Fruit fly (Drosophila melanogaster) whole organism, prepupa: Measurements from ENCODE around the gene CG6689.

Experiments used
- CG10669 ChIP-seq: fragments of 200-800 bp; sonication (Bioruptor generic); optimal IDR thresholded peaks from 3 replicates; lab custom pipeline; 2018; ENCODE audit warnings: missing biosample characterization, mild to moderate bottlenecking, missing genetic modification characterization, moderate library complexity
- CG11294 ChIP-seq: fragments of 200-800 bp; sonication (Bioruptor generic); IDR thresholded peaks from 2 replicates; pipeline ENCODE4 v1.3.6; 2022; ENCODE audit warnings: missing biosample characterization, missing genetic modification characterization
- CG11762 ChIP-seq: fragments of 200-800 bp; sonication (Bioruptor generic); optimal IDR thresholded peaks from 3 replicates; lab custom pipeline; 2016; ENCODE audit warnings: missing biosample characterization, missing genetic modification characterization; ENCODE audit not compliant: insufficient read depth
- CG11902 ChIP-seq: fragments of 200-800 bp; sonication (Bioruptor generic); optimal IDR thresholded peaks from 3 replicates; lab custom pipeline; 2016; ENCODE audit warnings: missing biosample characterization, missing genetic modification characterization
- CG15336 ChIP-seq: fragments of 200-800 bp; sonication (Bioruptor generic); IDR thresholded peaks from 2 replicates; pipeline ENCODE4 v1.3.6; 2022; ENCODE audit warnings: missing biosample characterization, missing genetic modification characterization
- CG1621 ChIP-seq: fragments of 200-800 bp; sonication (Bioruptor generic); optimal IDR thresholded peaks from 3 replicates; lab custom pipeline; 2018; ENCODE audit warnings: missing biosample characterization, mild to moderate bottlenecking, missing genetic modification characterization
- CG16779 ChIP-seq: fragments of 200-800 bp; sonication (Bioruptor generic); optimal IDR thresholded peaks from 3 replicates; lab custom pipeline; 2017; ENCODE audit warnings: missing biosample characterization, mild to moderate bottlenecking, missing genetic modification characterization
- CG3032 ChIP-seq: fragments of 200-800 bp; optimal IDR thresholded peaks from 2 replicates; lab custom pipeline; 2019; ENCODE audit warnings: missing biosample characterization, mild to moderate bottlenecking, missing genetic modification characterization, moderate library complexity
- CG32006 ChIP-seq: fragments of 200-800 bp; sonication (Bioruptor generic); optimal IDR thresholded peaks from 3 replicates; lab custom pipeline; 2017; ENCODE audit warnings: missing biosample characterization, mild to moderate bottlenecking, missing genetic modification characterization
- CG34406 ChIP-seq: fragments of 200-800 bp; sonication (Bioruptor generic); optimal IDR thresholded peaks from 3 replicates; lab custom pipeline; 2016; ENCODE audit warnings: missing biosample characterization, missing genetic modification characterization
- CG3919 ChIP-seq: fragments of 200-800 bp; sonication (Bioruptor generic); optimal IDR thresholded peaks from 3 replicates; lab custom pipeline; 2016; ENCODE audit warnings: missing biosample characterization, missing genetic modification characterization
- CG4318 ChIP-seq: fragments of 200-800 bp; sonication (Bioruptor generic); optimal IDR thresholded peaks from 3 replicates; lab custom pipeline; 2017; ENCODE audit warnings: missing biosample characterization, mild to moderate bottlenecking, missing genetic modification characterization
- CG6163 ChIP-seq: fragments of 200-800 bp; sonication (Bioruptor generic); IDR thresholded peaks from 3 replicates; pipeline ENCODE4 v1.3.6; 2022; ENCODE audit warnings: missing biosample characterization, missing genetic modification characterization
- CG6276 ChIP-seq: fragments of 200-800 bp; sonication (Bioruptor generic); optimal IDR thresholded peaks from 2 replicates; lab custom pipeline; 2017; ENCODE audit warnings: missing biosample characterization, mild to moderate bottlenecking, missing genetic modification characterization
- CG6854 ChIP-seq: fragments of 200-800 bp; sonication (Bioruptor generic); optimal IDR thresholded peaks from 2 replicates; lab custom pipeline; 2017; ENCODE audit warnings: missing biosample characterization, mild to moderate bottlenecking, missing genetic modification characterization
- CG7368 ChIP-seq: fragments of 200-800 bp; sonication (Bioruptor generic); optimal IDR thresholded peaks from 3 replicates; lab custom pipeline; 2016; ENCODE audit warnings: missing biosample characterization, missing genetic modification characterization
- CG8119 ChIP-seq: fragments of 200-800 bp; sonication (Bioruptor generic); IDR thresholded peaks from 3 replicates; pipeline ENCODE4 v1.3.6; 2022; ENCODE audit warnings: missing biosample characterization, missing genetic modification characterization
- CG8319 ChIP-seq: fragments of 200-800 bp; sonication (Bioruptor generic); optimal IDR thresholded peaks from 3 replicates; lab custom pipeline; 2016; ENCODE audit warnings: missing biosample characterization, missing genetic modification characterization
- CG8632 ChIP-seq: fragments of 200-800 bp; sonication (Bioruptor generic); optimal IDR thresholded peaks from 3 replicates; lab custom pipeline; 2016; ENCODE audit warnings: missing biosample characterization, missing genetic modification characterization
- CG9139 ChIP-seq: fragments of 200-800 bp; sonication (Bioruptor generic); optimal IDR thresholded peaks from 3 replicates; lab custom pipeline; 2017; ENCODE audit warnings: missing biosample characterization, mild to moderate bottlenecking, missing genetic modification characterization
- Eip75B ChIP-seq: fragments of 200-800 bp; sonication (Bioruptor generic); optimal IDR thresholded peaks from 3 replicates; lab custom pipeline; 2016; ENCODE audit warnings: missing biosample characterization, missing genetic modification characterization
- Eip93F ChIP-seq: fragments of 200-800 bp; sonication (Bioruptor generic); optimal IDR thresholded peaks from 2 replicates; lab custom pipeline; 2016; ENCODE audit warnings: missing biosample characterization, mild to moderate bottlenecking, missing genetic modification characterization
- Ets96B ChIP-seq: fragments of 200-800 bp; optimal IDR thresholded peaks from 2 replicates; lab custom pipeline; 2019; ENCODE audit warnings: missing biosample characterization, mild to moderate bottlenecking, missing genetic modification characterization, moderate library complexity
- Gug ChIP-seq: fragments of 200-800 bp; sonication (Bioruptor generic); IDR thresholded peaks from 2 replicates; pipeline ENCODE4 v1.3.6; 2022; ENCODE audit warnings: missing biosample characterization, missing genetic modification characterization
- Hr38 ChIP-seq: sonication (Bioruptor generic); optimal IDR thresholded peaks from 2 replicates; lab custom pipeline; 2016; ENCODE audit warnings: missing biosample characterization, missing genetic modification characterization
- Hr39 ChIP-seq: fragments of 200-800 bp; sonication (Bioruptor generic); optimal IDR thresholded peaks from 2 replicates; lab custom pipeline; 2016; ENCODE audit warnings: missing biosample characterization, missing genetic modification characterization
- Hr4 ChIP-seq: fragments of 200-800 bp; sonication (Bioruptor generic); optimal IDR thresholded peaks from 3 replicates; lab custom pipeline; 2016; ENCODE audit warnings: missing biosample characterization, missing genetic modification characterization
- Lpt ChIP-seq: fragments of 200-800 bp; sonication (Bioruptor generic); optimal IDR thresholded peaks from 3 replicates; lab custom pipeline; 2016; ENCODE audit warnings: missing biosample characterization, missing genetic modification characterization
- Met ChIP-seq: fragments of 200-800 bp; sonication (Bioruptor generic); optimal IDR thresholded peaks from 3 replicates; lab custom pipeline; 2016; ENCODE audit warnings: missing biosample characterization, missing genetic modification characterization
- OdsH ChIP-seq: fragments of 200-800 bp; sonication (Bioruptor generic); optimal IDR thresholded peaks from 3 replicates; lab custom pipeline; 2016; ENCODE audit warnings: missing biosample characterization, missing genetic modification characterization
- Smox ChIP-seq: fragments of 200-800 bp; sonication (Bioruptor generic); optimal IDR thresholded peaks from 3 replicates; lab custom pipeline; 2016; ENCODE audit warnings: missing biosample characterization, missing genetic modification characterization
- Sox102F ChIP-seq: fragments of 200-800 bp; sonication (Bioruptor generic); optimal IDR thresholded peaks from 2 replicates; lab custom pipeline; 2016; ENCODE audit warnings: missing biosample characterization, mild to moderate bottlenecking, missing genetic modification characterization
- Sox14 ChIP-seq: fragments of 200-800 bp; sonication (Bioruptor generic); optimal IDR thresholded peaks from 3 replicates; lab custom pipeline; 2016; ENCODE audit warnings: missing biosample characterization, missing genetic modification characterization
- Sox15 ChIP-seq: fragments of 200-800 bp; sonication (Bioruptor generic); optimal IDR thresholded peaks from 3 replicates; lab custom pipeline; 2016; ENCODE audit warnings: missing biosample characterization, missing genetic modification characterization
- achi ChIP-seq: fragments of 200-800 bp; sonication (Bioruptor generic); optimal IDR thresholded peaks from 3 replicates; lab custom pipeline; 2016; ENCODE audit warnings: missing biosample characterization, missing genetic modification characterization
- acj6 ChIP-seq: fragments of 200-800 bp; sonication (Bioruptor generic); optimal IDR thresholded peaks from 3 replicates; lab custom pipeline; 2016; ENCODE audit warnings: missing biosample characterization, missing genetic modification characterization
- cyc ChIP-seq: fragments of 200-800 bp; sonication (Bioruptor generic); optimal IDR thresholded peaks from 3 replicates; lab custom pipeline; 2016; ENCODE audit warnings: missing biosample characterization, missing genetic modification characterization
- dac ChIP-seq: fragments of 200-800 bp; sonication (Bioruptor generic); optimal IDR thresholded peaks from 2 replicates; lab custom pipeline; 2017; ENCODE audit warnings: missing biosample characterization, mild to moderate bottlenecking, missing genetic modification characterization
- dsx ChIP-seq: fragments of 200-800 bp; optimal IDR thresholded peaks from 3 replicates; lab custom pipeline; 2019; ENCODE audit warnings: missing biosample characterization, mild to moderate bottlenecking, missing genetic modification characterization, moderate library complexity; ENCODE audit not compliant: poor library complexity, severe bottlenecking
- eg ChIP-seq: fragments of 200-800 bp; sonication (Bioruptor generic); IDR thresholded peaks from 3 replicates; pipeline ENCODE4 v1.3.6; 2022; ENCODE audit warnings: missing biosample characterization, missing genetic modification characterization
- esn ChIP-seq: fragments of 200-800 bp; sonication (Bioruptor generic); optimal IDR thresholded peaks from 2 replicates; lab custom pipeline; 2016; ENCODE audit warnings: missing biosample characterization, mild to moderate bottlenecking, missing genetic modification characterization, moderate library complexity
- salr ChIP-seq, 2 experiments: fragments of 200-800 bp; sonication (Bioruptor generic); optimal IDR thresholded peaks; 3 replicates each; lab custom pipeline; 2016 to 2018; ENCODE audit warnings: missing biosample characterization in 2 of 2, missing genetic modification characterization in 2 of 2, mild to moderate bottlenecking in 1 of 2
- spab ChIP-seq: fragments of 200-800 bp; sonication (Bioruptor generic); optimal IDR thresholded peaks from 2 replicates; lab custom pipeline; 2017; ENCODE audit warnings: missing biosample characterization, mild to moderate bottlenecking, missing genetic modification characterization, missing genetic modification reagents
- ss ChIP-seq, 2 experiments: fragments of 200-800 bp; sonication (Bioruptor generic); optimal IDR thresholded peaks; 2 replicates in 1 of 2; 3 replicates in 1 of 2; lab custom pipeline; 2017 to 2018; ENCODE audit warnings: mild to moderate bottlenecking in 2 of 2, missing biosample characterization in 2 of 2, missing genetic modification characterization in 2 of 2, moderate library complexity in 1 of 2
- vri ChIP-seq: fragments of 200-800 bp; sonication (Bioruptor generic); optimal IDR thresholded peaks from 3 replicates; lab custom pipeline; 2016; ENCODE audit warnings: missing biosample characterization, mild to moderate bottlenecking, missing genetic modification characterization

CG6689 gene

DNA sequence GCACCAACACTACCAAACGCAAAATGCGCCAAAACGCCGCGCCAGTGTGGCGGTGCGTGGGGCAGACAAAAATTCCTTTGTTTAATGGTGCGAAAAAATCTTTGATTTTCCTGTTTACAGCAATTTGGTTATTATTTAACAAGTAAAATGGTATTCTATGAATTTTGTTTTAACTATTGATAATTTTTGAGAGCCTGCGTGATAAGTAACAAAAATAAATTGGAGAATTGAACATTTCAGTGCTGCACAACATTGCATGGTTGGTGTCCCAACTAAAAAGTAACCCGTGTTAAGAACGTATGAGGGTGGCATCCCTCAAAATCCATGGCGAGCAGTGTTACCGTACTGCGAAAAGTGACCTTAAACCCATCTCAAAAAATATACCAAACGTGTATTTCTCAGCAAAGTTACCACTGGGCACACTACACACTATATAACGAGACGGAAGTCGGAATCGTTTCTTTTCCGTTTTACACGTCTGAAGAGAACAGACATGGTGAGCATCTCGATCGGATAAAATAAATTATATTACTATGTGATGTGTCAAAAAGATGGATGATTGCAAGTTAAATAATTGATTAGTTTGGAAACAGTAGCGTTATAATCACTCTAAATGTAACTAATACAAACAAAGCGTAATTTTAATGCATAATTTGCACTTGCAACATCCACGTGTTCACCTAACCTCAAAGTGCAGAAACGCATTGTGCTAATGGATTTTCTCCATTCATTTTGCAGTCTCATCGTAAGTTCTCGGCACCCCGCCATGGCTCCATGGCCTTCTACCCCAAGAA lies 1.8 kb upstream of the CG6689 start, which contains the start of the genes CG6693 and RpL3 (continued):
- TF ChIP-seq Sox15 (GFP tag; lab: Kevin White, UChicago) (no peak), esn (GFP tag; lab: Kevin White, UChicago) (peak; percentile 81), Lpt (GFP tag; lab: Kevin White, UChicago) (peak; percentile 11), cyc (peak; percentile 41), vri (peak; percentile 86), Hr4 (no peak), dsx (GFP tag; lab: Kevin White, UChicago) (peak; percentile 75), OdsH (GFP tag; lab: Kevin White, UChicago) (no peak), CG6854 (GFP tag; lab: Kevin White, UChicago) (peak; percentile 93), CG11762 (GFP tag; lab: Kevin White, UChicago) (peak; percentile 51), Eip75B (GFP tag; lab: Kevin White, UChicago) (peak; percentile 83), CG7368 (peak; percentile 59), Hr39 (GFP tag; lab: Kevin White, UChicago) (peak; percentile 34), spab (GFP tag; lab: Kevin White, UChicago) (no peak), CG34406 (peak; percentile 52), CG3032 (tag; lab: Kevin White, UChicago) (peak; percentile 50), CG8632 (GFP tag; lab: Kevin White, UChicago) (peak; percentile 40), achi (peak; percentile 47), CG11294 (GFP tag; lab: Robert Waterston, UW) (no peak), Hr38 (GFP tag; lab: Kevin White, UChicago) (no peak), Ets96B (tag; lab: Kevin White, UChicago) (peak; percentile 59), CG11902 (no peak), CG4318 (no peak), CG3919 (GFP tag; lab: Kevin White, UChicago) (peak; percentile 76), Sox102F (peak; percentile 87), Eip93F (no peak), CG15336 (GFP tag; lab: Robert Waterston, UW) (peak; percentile 44; the same call in 1 of the 2 replicates), CG32006 (no peak), Smox (peak; percentile 63)

DNA sequence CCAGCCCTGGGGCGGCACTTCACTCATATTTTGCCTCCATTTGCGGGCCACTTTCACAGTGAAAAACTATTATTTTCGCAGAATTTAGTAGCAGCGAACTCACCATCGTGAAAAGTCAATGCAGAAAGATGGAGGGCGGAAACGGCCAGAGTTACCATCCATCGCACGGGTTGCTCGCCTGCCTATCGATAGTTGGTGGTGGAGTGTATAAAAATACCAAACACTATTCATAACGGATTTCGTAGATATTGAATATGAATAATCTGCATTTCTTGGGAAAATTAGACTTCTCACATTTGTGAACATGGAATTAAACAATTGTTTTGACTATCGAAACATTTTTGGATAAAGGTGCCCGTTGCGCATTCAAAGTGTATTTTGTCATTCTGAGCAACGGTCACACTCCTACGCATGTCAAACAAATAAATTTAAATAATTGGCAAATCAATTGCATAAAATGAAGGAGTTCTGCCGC lies 3.7 kb downstream of the CG6689 start, which contains the start of the genes RpS25 and CG4820:
Gene RpS25 (minus strand): TSS at position 132 of the 475 bp plus-strand sequence.
Gene CG4820 (plus strand): TSS at position 380 of the 475 bp plus-strand sequence.
- TF ChIP-seq CG1621 (tag; lab: Kevin White, UChicago) (peak; percentile 79), vri (peak; percentile 87), cyc (peak; percentile 88), CG8119 (GFP tag; lab: Robert Waterston, UW) (0 out of 3 replicates have a peak, but pooled peaks have one; percentile 42), CG3032 (tag; lab: Kevin White, UChicago) (peak; percentile 72), achi (peak; percentile 87), Met (peak; percentile 89), CG6276 (no peak), CG16779 (tag; lab: Kevin White, UChicago) (peak; percentile 71), CG9139 (GFP tag; lab: Kevin White, UChicago) (peak; percentile 75), Eip93F (no peak), Sox15 (GFP tag; lab: Kevin White, UChicago) (peak; percentile 47), dac (GFP tag; lab: Kevin White, UChicago) (peak; percentile 64), Sox14 (GFP tag; lab: Kevin White, UChicago) (peak; percentile 83), esn (GFP tag; lab: Kevin White, UChicago) (peak; percentile 90), acj6 (peak; percentile 84), CG11294 (GFP tag; lab: Robert Waterston, UW) (0 out of 2 replicates have a peak, but pooled peaks have one; percentile 36), CG6163 (GFP tag; lab: Robert Waterston, UW) (peak; percentile 77; the same call in 2 of the 3 replicates), CG7368 (peak; percentile 88), CG15336 (GFP tag; lab: Robert Waterston, UW) (peak; percentile 24; the same call in 1 of the 2 replicates), CG34406 (peak; percentile 82), Gug (no peak), eg (GFP tag; lab: Robert Waterston, UW) (peak; percentile 82), CG6854 (GFP tag; lab: Kevin White, UChicago) (peak; percentile 97), CG10669 (GFP tag; lab: Kevin White, UChicago) (peak; percentile 76), ss (GFP tag; optimal IDR thresholded peaks at IDR 0.05; lab: Kevin White, UChicago) (peak; percentile 71 to 86), CG4318 (no peak), OdsH (GFP tag; lab: Kevin White, UChicago) (peak; percentile 85), Lpt (GFP tag; lab: Kevin White, UChicago) (peak; percentile 17), salr (GFP tag; optimal IDR thresholded peaks at IDR 0.05; lab: Kevin White, UChicago) (peak in 1 of 2 experiments; percentile 84), Smox (peak; percentile 74), dsx (GFP tag; lab: Kevin White, UChicago) (peak; percentile 31), CG8319 (GFP tag; lab: Kevin White, UChicago) (peak; percentile 78), spab (GFP tag; lab: Kevin White, UChicago) (peak; percentile 57), CG32006 (peak; percentile 56)
